Worm (Caenorhabditis elegans): ENCODE measurements around the gene srxa-4.

ce11 chrV:7436509-7436908, 16.2 kb downstream of the srxa-4 start:
- TF ChIP-seq ceh-82 (tag; optimal IDR thresholded peaks at IDR 0.05): no peak
- no peak for TF ChIP-seq lir-3 (tag; optimal IDR thresholded peaks at IDR 0.05)
- TF ChIP-seq mes-2 (tag; optimal IDR thresholded peaks at IDR 0.05; ENCODE audit: poor library complexity, severe bottlenecking): no peak
- no peak for TF ChIP-seq php-3 (GFP tag; IDR thresholded peaks at IDR 0.05)
- no peak for TF ChIP-seq ama-1 (optimal IDR thresholded peaks at IDR 0.05)
- TF ChIP-seq nhr-25 (tag; optimal IDR thresholded peaks at IDR 0.05; ENCODE audit: borderline replicate concordance, insufficient read depth): no peak
